Worm (Caenorhabditis elegans) whole organism, early embryonic: Measurements from ENCODE around the gene nas-11.

Experiments
- B0310.2 ChIP-seq: sonication (generic microtip); optimal IDR thresholded peaks from 2 replicates; lab custom pipeline; 2016; ENCODE audit warnings: mild to moderate bottlenecking, missing genetic modification characterization, missing compliant biosample characterization
- F13C5.2 ChIP-seq: sonication (generic microtip); optimal IDR thresholded peaks from 2 replicates; lab custom pipeline; 2017; ENCODE audit warnings: mild to moderate bottlenecking, missing genetic modification characterization, inconsistent platforms, missing compliant biosample characterization
- aly-1 ChIP-seq: sonication (generic microtip); optimal IDR thresholded peaks from 2 replicates; lab custom pipeline; 2016; ENCODE audit warnings: missing genetic modification characterization, missing compliant biosample characterization
- ama-1 ChIP-seq: fragments of 150-350 bp; optimal IDR thresholded peaks from 2 replicates; lab custom pipeline; 2014
- ceh-13 ChIP-seq: fragments of 200-800 bp; sonication (Bioruptor generic); optimal IDR thresholded peaks from 2 replicates; lab custom pipeline; 2018; ENCODE audit warnings: mild to moderate bottlenecking, missing genetic modification characterization, missing compliant biosample characterization
- ceh-36 ChIP-seq: sonication (generic microtip); optimal IDR thresholded peaks from 2 replicates; lab custom pipeline; 2016; ENCODE audit warnings: missing genetic modification characterization, inconsistent platforms, missing compliant biosample characterization
- ets-7 ChIP-seq: sonication (generic microtip); optimal IDR thresholded peaks from 2 replicates; lab custom pipeline; 2016; ENCODE audit warnings: missing genotype, missing genetic modification characterization, missing compliant biosample characterization
- flt-1 ChIP-seq: fragments of 200-800 bp; sonication (Bioruptor generic); IDR thresholded peaks from 2 replicates; pipeline ENCODE4 v1.3.6; 2022; ENCODE audit warnings: missing genetic modification characterization, missing compliant biosample characterization
- hmbx-1 ChIP-seq: sonication (generic microtip); optimal IDR thresholded peaks from 2 replicates; lab custom pipeline; 2016; ENCODE audit warnings: mild to moderate bottlenecking, missing genetic modification characterization, missing compliant biosample characterization
- hmg-4 ChIP-seq: fragments of 200-800 bp; sonication (Bioruptor generic); optimal IDR thresholded peaks from 2 replicates; lab custom pipeline; 2018; ENCODE audit warnings: mild to moderate bottlenecking, missing genetic modification characterization, missing compliant biosample characterization
- hnd-1 ChIP-seq: sonication (generic microtip); optimal IDR thresholded peaks from 2 replicates; lab custom pipeline; 2016; ENCODE audit warnings: missing genetic modification characterization, missing compliant biosample characterization
- pes-1 ChIP-seq: fragments of 200-800 bp; sonication (Bioruptor generic); IDR thresholded peaks from 2 replicates; pipeline ENCODE4 v1.3.6; 2022; ENCODE audit warnings: missing genetic modification reagents, missing genetic modification characterization, missing compliant biosample characterization
- scrt-1 ChIP-seq: fragments of 200-800 bp; sonication (Bioruptor generic); IDR thresholded peaks from 2 replicates; pipeline ENCODE4 v1.3.6; 2022; ENCODE audit warnings: missing genetic modification characterization, missing compliant biosample characterization
- sea-1 ChIP-seq: fragments of 200-800 bp; sonication (Bioruptor generic); conservative IDR thresholded peaks from 2 replicates; pipeline ENCODE4 v1.3.6; 2022; ENCODE audit warnings: missing genetic modification characterization, missing compliant biosample characterization
- tbx-11 ChIP-seq: fragments of 200-800 bp; sonication (Bioruptor generic); IDR thresholded peaks from 2 replicates; pipeline ENCODE4 v1.3.6; 2022; ENCODE audit warnings: missing genetic modification characterization, missing compliant biosample characterization
- tbx-37 ChIP-seq: fragments of 200-800 bp; sonication (Bioruptor generic); conservative IDR thresholded peaks from 2 replicates; pipeline ENCODE4 v1.3.6; 2022; ENCODE audit warnings: missing genetic modification reagents, missing genetic modification characterization, missing compliant biosample characterization
- tra-4 ChIP-seq: sonication (generic microtip); optimal IDR thresholded peaks from 2 replicates; lab custom pipeline; 2017; ENCODE audit warnings: missing genetic modification characterization, missing compliant biosample characterization

Gene nas-11

DNA sequence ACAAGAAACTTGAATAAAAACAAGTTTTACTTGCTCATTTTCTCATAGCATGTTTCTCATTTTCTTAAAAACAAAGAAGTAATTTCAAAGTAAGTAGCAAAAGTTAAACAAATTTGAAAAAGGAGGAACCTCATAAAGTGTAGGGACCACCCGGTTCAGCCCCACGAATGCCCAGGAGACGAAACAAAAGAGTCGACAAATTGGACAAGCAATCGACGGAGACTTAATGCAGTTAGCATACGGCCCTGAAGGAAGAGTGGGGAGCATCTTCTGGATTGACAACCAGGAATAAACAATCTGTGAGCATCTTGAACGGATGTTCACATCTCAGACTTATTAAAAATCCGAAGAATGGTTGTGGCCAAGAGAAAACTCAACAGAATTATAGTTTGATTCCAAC lies 21.7 kb upstream of the nas-11 start:
- TF ChIP-seq tbx-11 (GFP tag; lab: Robert Waterston, UW): no peak
- no peak for TF ChIP-seq ama-1 (lab: Kevin White, UChicago)
- no peak for TF ChIP-seq scrt-1 (GFP tag; lab: Robert Waterston, UW)
- TF ChIP-seq hmg-4: no peak
- no peak for TF ChIP-seq ets-7 (tag; lab: Kevin White, UChicago)
- TF ChIP-seq F13C5.2: no peak

DNA sequence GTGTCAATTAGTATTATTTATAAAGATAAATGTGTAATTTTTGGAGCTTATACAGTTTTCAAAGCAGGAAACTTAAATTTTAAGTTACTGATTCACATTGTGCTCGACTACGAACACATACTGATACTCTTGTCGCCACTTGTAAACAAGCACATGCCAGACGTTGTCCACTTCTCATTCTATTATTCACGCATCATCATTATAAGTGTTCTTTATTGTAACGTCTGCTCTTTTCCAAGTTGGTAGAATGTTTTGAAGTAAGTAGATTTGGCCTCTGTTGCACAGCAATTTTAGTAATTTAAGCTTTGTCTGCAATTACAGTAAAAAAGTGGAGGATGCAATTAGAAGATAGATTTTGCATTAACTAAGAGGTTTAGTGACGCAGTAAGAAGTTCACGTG lies 20.5 kb upstream of the nas-11 start:
- TF ChIP-seq pes-1 (no peak), F13C5.2 (no peak), aly-1 (tag; lab: Kevin White, UChicago) (no peak), sea-1 (no peak), tra-4 (tag; lab: Kevin White, UChicago) (no peak), tbx-37 (no peak), hmg-4 (no peak), ceh-36 (tag; lab: Kevin White, UChicago) (no peak), ama-1 (lab: Kevin White, UChicago) (no peak), hnd-1 (no peak), hmbx-1 (no peak), scrt-1 (GFP tag; lab: Robert Waterston, UW) (no peak), ceh-13 (GFP tag; lab: Kevin White, UChicago) (no peak), tbx-11 (GFP tag; lab: Robert Waterston, UW) (no peak)

DNA sequence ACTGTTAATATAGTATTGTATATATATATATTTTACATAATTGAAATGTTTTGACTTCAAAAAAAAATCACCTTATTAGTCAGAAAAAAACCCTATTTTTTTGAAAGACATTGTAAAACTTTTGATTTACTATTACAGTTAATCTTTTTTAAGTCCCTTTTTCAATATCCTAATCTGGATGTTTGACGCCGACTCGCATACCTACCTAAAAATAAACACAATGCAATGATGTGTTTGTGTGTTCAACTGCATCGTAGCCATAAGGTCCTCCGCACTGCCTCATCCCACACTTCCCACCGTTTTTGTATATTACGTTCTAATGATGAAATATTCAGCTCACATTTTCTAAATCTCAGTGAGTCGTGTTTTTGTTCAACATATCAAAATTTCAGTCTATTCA lies 20.0 kb upstream of the nas-11 start, which contains the start of gene F38B6.3:
TSS of gene F38B6.3 (plus strand) at position 301 of the 400 bp plus-strand sequence.
- TF ChIP-seq aly-1 (tag; lab: Kevin White, UChicago): no peak

DNA sequence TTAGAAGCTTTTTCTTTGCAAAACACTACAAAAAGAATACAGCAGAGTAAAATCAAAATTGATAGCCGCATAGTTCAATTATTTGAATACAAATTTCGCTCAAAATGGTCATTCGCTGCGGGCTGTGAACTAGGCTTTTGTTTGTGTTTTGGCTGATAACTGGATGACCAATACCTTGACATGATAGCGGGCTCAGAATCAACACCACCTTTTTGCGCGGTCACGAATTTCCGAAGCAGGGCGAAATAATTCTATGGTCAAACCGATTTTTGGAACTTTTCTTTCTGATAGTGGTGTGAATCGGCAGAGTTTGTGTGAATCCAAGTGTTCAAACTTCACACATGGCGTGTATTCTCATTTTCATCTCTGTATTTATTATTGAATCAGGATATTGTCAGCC lies 15.1 kb upstream of the nas-11 start, which contains the start of the genes F38B6.7 and F38B6.2:
TSS of gene F38B6.7 (minus strand) at position 101 of the 400 bp plus-strand sequence.
TSS of gene F38B6.2 (plus strand) at position 267 of the 400 bp plus-strand sequence.
- TF ChIP-seq scrt-1 (GFP tag; lab: Robert Waterston, UW) (no peak), ceh-36 (tag; lab: Kevin White, UChicago) (no peak), ets-7 (tag; lab: Kevin White, UChicago) (no peak), tra-4 (tag; lab: Kevin White, UChicago) (no peak), tbx-37 (no peak), flt-1 (no peak), B0310.2 (tag; lab: Kevin White, UChicago) (no peak), aly-1 (tag; lab: Kevin White, UChicago) (no peak), hnd-1 (no peak), sea-1 (no peak), tbx-11 (GFP tag; lab: Robert Waterston, UW) (no peak)

DNA sequence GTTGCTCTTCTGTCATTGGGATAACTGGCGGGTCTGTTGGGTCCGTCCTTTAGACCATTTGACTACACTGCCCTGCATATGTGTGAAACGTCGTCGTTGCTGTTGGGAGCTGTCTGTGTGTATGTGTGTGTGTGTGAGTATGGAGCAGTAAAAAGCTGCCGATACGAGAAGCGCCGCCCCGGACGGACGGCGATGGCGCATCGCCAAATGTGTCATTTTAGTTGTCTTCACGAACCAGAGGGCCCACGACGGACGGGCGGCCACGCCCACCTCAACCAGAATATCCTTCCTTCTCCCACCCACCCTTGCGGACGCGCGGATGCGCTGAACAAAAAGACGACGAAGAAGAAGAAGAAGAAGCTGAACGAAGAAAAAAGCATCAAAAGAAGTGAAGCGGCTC lies 11.1 kb upstream of the nas-11 start, which contains the start of gene acr-2:
TSS of gene acr-2 (plus strand) at position 301 of the 400 bp plus-strand sequence.
- TF ChIP-seq B0310.2 (tag; lab: Kevin White, UChicago) (no peak), F13C5.2 (no peak), ama-1 (lab: Kevin White, UChicago) (no peak), scrt-1 (GFP tag; lab: Robert Waterston, UW) (0 out of 2 replicates have a peak, but pooled peaks have one; percentile 15), flt-1 (no peak), tra-4 (tag; lab: Kevin White, UChicago) (no peak)

DNA sequence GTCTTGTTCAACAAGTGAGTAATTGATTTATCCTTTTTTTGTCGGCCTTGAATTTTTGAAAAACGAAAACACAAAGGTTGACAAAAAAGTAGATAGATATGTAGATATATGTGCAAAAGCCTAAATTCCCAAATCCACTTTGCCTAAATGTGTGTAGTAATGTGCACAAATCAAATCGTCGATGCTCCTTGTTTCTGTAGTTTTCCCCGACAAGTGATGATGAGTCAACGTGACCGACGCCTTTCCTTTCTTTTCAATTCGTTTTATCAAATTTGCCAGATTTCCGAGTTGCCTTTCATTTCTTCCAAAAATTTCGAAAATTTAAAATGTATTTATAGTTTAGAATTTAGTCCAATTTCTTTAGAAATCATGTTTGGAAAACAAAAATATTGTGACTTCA lies 8.2 kb upstream of the nas-11 start:
- TF ChIP-seq ets-7 (tag; lab: Kevin White, UChicago) (no peak), scrt-1 (GFP tag; lab: Robert Waterston, UW) (no peak)

DNA sequence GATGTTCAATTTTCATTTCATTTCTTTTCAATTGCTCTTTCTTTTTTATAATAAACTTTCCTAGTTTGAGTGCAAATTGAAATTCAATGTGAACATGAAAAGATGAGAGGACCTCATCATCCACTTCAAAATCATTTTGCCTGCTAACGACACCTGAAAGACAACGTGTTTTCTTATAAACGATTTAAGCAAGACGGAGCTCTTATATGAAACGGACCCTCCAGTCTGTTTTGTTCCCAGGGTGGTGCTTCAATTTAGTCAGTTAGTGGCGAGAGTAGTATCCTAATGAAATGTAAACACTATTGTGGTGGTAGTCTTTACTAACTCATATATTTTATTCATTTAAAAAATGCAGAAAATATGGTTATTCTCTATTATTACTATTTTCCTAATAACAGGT lies 4.1 kb upstream of the nas-11 start, which contains the start of gene acr-3:
TSS of gene acr-3 (plus strand) at position 301 of the 400 bp plus-strand sequence.
- no peak for TF ChIP-seq tbx-37
- TF ChIP-seq F13C5.2: no peak
- TF ChIP-seq hmbx-1: no peak
- TF ChIP-seq ets-7 (tag; lab: Kevin White, UChicago): no peak
- TF ChIP-seq ama-1 (lab: Kevin White, UChicago): no peak
- no peak for TF ChIP-seq hnd-1
- TF ChIP-seq sea-1: no peak
- no peak for TF ChIP-seq hmg-4
- TF ChIP-seq aly-1 (tag; lab: Kevin White, UChicago): no peak
- TF ChIP-seq tra-4 (tag; lab: Kevin White, UChicago): no peak
- TF ChIP-seq pes-1: no peak
- TF ChIP-seq flt-1: no peak
- no peak for TF ChIP-seq ceh-13 (GFP tag; lab: Kevin White, UChicago)
- TF ChIP-seq scrt-1 (GFP tag; lab: Robert Waterston, UW): no peak
- no peak for TF ChIP-seq B0310.2 (tag; lab: Kevin White, UChicago)
- TF ChIP-seq tbx-11 (GFP tag; lab: Robert Waterston, UW): no peak
- TF ChIP-seq ceh-36 (tag; lab: Kevin White, UChicago): no peak

DNA sequence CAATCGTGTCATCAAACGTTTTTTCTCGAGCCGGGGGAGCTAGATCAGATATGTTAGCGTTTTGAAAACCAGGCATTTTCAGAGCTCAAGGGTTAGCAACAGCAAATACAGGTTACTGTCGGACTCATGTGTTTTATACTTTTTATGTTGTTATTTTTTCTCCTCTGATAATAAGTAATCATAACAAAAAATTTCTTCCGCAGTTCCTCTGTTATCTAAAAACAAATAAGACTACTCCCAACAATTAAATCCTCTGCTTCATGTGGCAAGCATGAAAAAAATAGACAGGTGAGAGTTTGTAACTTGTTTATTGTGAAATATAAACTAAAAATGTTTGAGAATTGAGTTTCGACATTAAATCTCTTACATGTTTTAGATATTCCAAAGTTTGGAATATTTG lies 5.2 kb downstream of the nas-11 start, which contains the start of gene smf-2:
TSS of gene smf-2 (minus strand) at position 101 of the 400 bp plus-strand sequence.
- TF ChIP-seq pes-1: no peak
- TF ChIP-seq tbx-11 (GFP tag; lab: Robert Waterston, UW): no peak
- TF ChIP-seq ets-7 (tag; lab: Kevin White, UChicago): no peak
- TF ChIP-seq aly-1 (tag; lab: Kevin White, UChicago): no peak
- no peak for TF ChIP-seq ceh-36 (tag; lab: Kevin White, UChicago)
- no peak for TF ChIP-seq B0310.2 (tag; lab: Kevin White, UChicago)
- no peak for TF ChIP-seq tbx-37
- TF ChIP-seq ama-1 (lab: Kevin White, UChicago): no peak
- no peak for TF ChIP-seq hnd-1
- no peak for TF ChIP-seq tra-4 (tag; lab: Kevin White, UChicago)
- no peak for TF ChIP-seq hmg-4
- no peak for TF ChIP-seq F13C5.2
- no peak for TF ChIP-seq flt-1
- no peak for TF ChIP-seq scrt-1 (GFP tag; lab: Robert Waterston, UW)
- no peak for TF ChIP-seq sea-1
- no peak for TF ChIP-seq hmbx-1
- TF ChIP-seq ceh-13 (GFP tag; lab: Kevin White, UChicago): no peak
